Worm (Caenorhabditis elegans) whole organism, L2 larva: Measurements from ENCODE around the gene W04E12.4.

Experiments
- R02D3.7 ChIP-seq: fragments of 150-350 bp; optimal IDR thresholded peaks from 2 replicates; lab custom pipeline; 2014; ENCODE audit warnings: missing biosample characterization, missing genetic modification characterization
- aly-2 ChIP-seq: fragments of 150-350 bp; optimal IDR thresholded peaks from 2 replicates; lab custom pipeline; 2014; ENCODE audit warnings: missing biosample characterization, missing genetic modification characterization
- blmp-1 ChIP-seq: sonication (generic microtip); optimal IDR thresholded peaks from 2 replicates; lab custom pipeline; 2017; ENCODE audit warnings: missing genetic modification characterization, mild to moderate bottlenecking, missing compliant biosample characterization, antibody characterized with exemption, moderate library complexity; ENCODE audit not compliant: insufficient read depth
- ceh-82 ChIP-seq: fragments of 150-350 bp; optimal IDR thresholded peaks from 2 replicates; lab custom pipeline; 2014; ENCODE audit warnings: missing biosample characterization, missing genetic modification characterization
- fos-1 ChIP-seq: fragments of 150-350 bp; optimal IDR thresholded peaks from 2 replicates; lab custom pipeline; 2014; ENCODE audit warnings: missing biosample characterization, missing genetic modification characterization
- lin-13 ChIP-seq: fragments of 150-350 bp; optimal IDR thresholded peaks from 2 replicates; lab custom pipeline; 2014; ENCODE audit warnings: missing biosample characterization, missing genetic modification reagents, missing genetic modification characterization
- lin-39 ChIP-seq: fragments of 150-350 bp; optimal IDR thresholded peaks from 2 replicates; lab custom pipeline; 2014; ENCODE audit warnings: missing biosample characterization, missing genetic modification reagents, missing genetic modification characterization
- peb-1 ChIP-seq: fragments of 150-350 bp; optimal IDR thresholded peaks from 2 replicates; lab custom pipeline; 2014; ENCODE audit warnings: missing biosample characterization, missing genetic modification characterization
- sem-4 ChIP-seq: fragments of 150-350 bp; optimal IDR thresholded peaks from 2 replicates; lab custom pipeline; 2014; ENCODE audit warnings: missing biosample characterization, missing genetic modification reagents, missing genetic modification characterization
- skn-1 ChIP-seq: sonication (generic microtip); optimal IDR thresholded peaks from 2 replicates; lab custom pipeline; 2017; ENCODE audit warnings: missing biosample characterization, missing genetic modification characterization
- sma-3 ChIP-seq: sonication (generic microtip); optimal IDR thresholded peaks from 2 replicates; lab custom pipeline; 2016; ENCODE audit warnings: missing genetic modification reagents, missing genetic modification characterization, missing compliant biosample characterization
- snpc-4 ChIP-seq: fragments of 150-350 bp; optimal IDR thresholded peaks from 2 replicates; lab custom pipeline; 2014; ENCODE audit warnings: missing biosample characterization, missing genetic modification characterization
- unc-55 ChIP-seq: fragments of 150-350 bp; sonication (generic microtip); optimal IDR thresholded peaks from 3 replicates; lab custom pipeline; 2014; ENCODE audit warnings: missing biosample characterization, missing genetic modification reagents, missing genetic modification characterization
- unc-62 ChIP-seq: fragments of 150-350 bp; optimal IDR thresholded peaks from 2 replicates; lab custom pipeline; 2014; ENCODE audit warnings: missing biosample characterization, missing genetic modification reagents, missing genetic modification characterization

DNA sequence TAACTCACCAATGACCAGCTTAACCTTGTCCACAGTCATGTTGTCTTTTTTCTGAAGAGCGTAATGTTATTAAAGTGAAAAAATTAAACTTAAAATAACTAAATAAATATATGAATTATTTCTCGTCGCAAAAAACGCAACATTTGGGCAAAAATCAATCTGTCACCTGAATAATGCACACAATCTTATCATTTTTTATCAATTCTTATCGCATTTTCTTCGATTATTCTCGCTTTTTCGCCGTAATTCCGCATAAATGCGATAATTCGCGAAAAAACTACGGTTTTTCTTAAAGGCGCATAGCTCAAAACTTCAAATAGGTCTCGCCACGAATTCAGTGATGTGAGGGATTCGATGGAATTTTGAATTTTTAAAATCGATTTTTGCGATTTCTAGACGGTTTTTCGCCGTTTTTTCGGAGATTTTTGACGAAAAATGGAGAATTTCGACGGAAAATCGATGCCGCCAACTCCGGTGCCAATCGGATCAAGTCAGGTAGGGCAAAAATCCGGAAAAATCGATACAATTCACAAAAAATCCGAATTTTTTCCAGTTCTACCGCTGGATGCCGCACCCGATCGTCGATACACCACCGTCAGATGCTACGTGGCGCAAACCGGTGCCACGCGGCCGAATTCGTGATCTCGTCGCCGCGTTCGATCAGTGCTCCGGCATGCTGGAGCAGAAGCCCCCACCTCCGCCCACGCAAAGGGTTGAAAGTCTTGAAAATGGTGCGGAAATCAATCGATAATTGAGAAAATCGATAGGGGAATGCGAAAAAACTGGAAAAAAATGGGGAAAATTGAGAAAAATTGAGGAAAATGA lies 45.8 kb upstream of the W04E12.4 start, which contains the start of the genes Y43F8C.13 and ani-3:
- TF ChIP-seq snpc-4 (tag; lab: Kevin White, UChicago) (no peak), sem-4 (no peak), lin-39 (tag; lab: Kevin White, UChicago) (no peak), peb-1 (tag; lab: Kevin White, UChicago) (no peak), skn-1 (tag; lab: Kevin White, UChicago) (no peak), unc-55 (GFP tag; lab: Kevin White, UChicago) (no peak), lin-13 (GFP tag; lab: Kevin White, UChicago) (no peak), fos-1 (tag; lab: Kevin White, UChicago) (peak; percentile 80), sma-3 (GFP tag; lab: Kevin White, UChicago) (no peak), unc-62 (no peak), aly-2 (tag; lab: Kevin White, UChicago) (no peak), ceh-82 (no peak), R02D3.7 (tag; lab: Kevin White, UChicago) (no peak), blmp-1 (tag; lab: Kevin White, UChicago) (no peak)
